Worm (Caenorhabditis elegans) whole organism, midembryonic: Measurements from ENCODE around the gene kbp-1.

Experiments
- T22C8.4 ChIP-seq: fragments of 200-800 bp; sonication (Bioruptor generic); IDR thresholded peaks from 2 replicates; pipeline ENCODE4 v1.3.6; 2022; ENCODE audit warnings: missing genetic modification characterization, missing compliant biosample characterization
- cog-1 ChIP-seq: sonication (generic microtip); optimal IDR thresholded peaks from 2 replicates; lab custom pipeline; 2016; ENCODE audit warnings: missing genetic modification characterization, missing compliant biosample characterization
- flt-1 ChIP-seq: fragments of 200-800 bp; sonication (Bioruptor generic); IDR thresholded peaks from 2 replicates; pipeline ENCODE4 v1.3.6; 2022; ENCODE audit warnings: missing genetic modification characterization, missing compliant biosample characterization
- klf-2 ChIP-seq: fragments of 200-800 bp; sonication (Bioruptor generic); conservative IDR thresholded peaks from 2 replicates; pipeline ENCODE4 v1.3.6; 2022; ENCODE audit warnings: missing genetic modification reagents, missing genetic modification characterization, missing compliant biosample characterization
- med-1 ChIP-seq: sonication (generic microtip); optimal IDR thresholded peaks from 2 replicates; lab custom pipeline; 2017; ENCODE audit warnings: missing genetic modification characterization, mild to moderate bottlenecking, missing compliant biosample characterization, antibody characterized with exemption, missing genetic modification reagents; ENCODE audit not compliant: insufficient read depth
- ref-1 ChIP-seq: fragments of 200-800 bp; sonication (Bioruptor generic); conservative IDR thresholded peaks from 2 replicates; pipeline ENCODE4 v1.3.6; 2022; ENCODE audit warnings: missing genetic modification reagents, missing genetic modification characterization, missing compliant biosample characterization
- tab-1 ChIP-seq: fragments of 200-800 bp; sonication (Bioruptor generic); IDR thresholded peaks from 2 replicates; pipeline ENCODE4 v1.3.6; 2022; ENCODE audit warnings: missing genetic modification characterization, missing compliant biosample characterization
- ztf-23 ChIP-seq: fragments of 200-800 bp; sonication (Bioruptor generic); IDR thresholded peaks from 2 replicates; pipeline ENCODE4 v1.3.6; 2022; ENCODE audit warnings: missing genetic modification reagents, missing genetic modification characterization, missing compliant biosample characterization
- ztf-29 ChIP-seq: fragments of 200-800 bp; sonication (Bioruptor generic); IDR thresholded peaks from 2 replicates; pipeline ENCODE4 v1.3.6; 2022; ENCODE audit warnings: missing genetic modification reagents, missing genetic modification characterization, missing compliant biosample characterization

kbp-1 gene

DNA sequence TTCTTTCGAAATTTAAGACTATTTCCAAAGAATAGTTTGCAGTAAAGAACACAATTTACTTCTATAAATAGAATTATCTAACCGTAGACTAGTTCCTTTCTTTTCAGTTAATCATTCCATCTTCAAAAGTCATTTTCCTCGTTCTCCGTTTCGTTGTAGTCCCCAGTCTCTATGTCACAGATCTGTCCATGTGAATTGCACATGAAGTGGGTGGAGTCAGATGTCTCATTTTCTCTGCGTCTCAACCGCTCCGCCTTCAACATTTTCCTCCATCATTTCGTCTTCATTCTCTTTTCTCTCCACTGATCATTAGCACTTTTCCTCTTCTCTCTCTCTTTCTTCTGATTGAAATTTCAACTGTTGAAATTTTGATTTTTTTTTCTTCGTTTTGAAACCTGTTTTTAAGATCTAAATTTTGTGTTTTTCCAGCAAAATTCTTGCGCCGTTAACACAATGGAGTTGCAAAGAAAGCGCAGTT, 28.2 kb downstream of the kbp-1 start, which contains the start of gene T07E3.4:
Gene T07E3.4, plus strand, starts transcription at position 428 of the 478 bp plus-strand sequence.
- TF ChIP-seq cog-1 (tag; lab: Kevin White, UChicago) (no peak), klf-2 (GFP tag; lab: Robert Waterston, UW) (no peak), ref-1 (GFP tag; lab: Robert Waterston, UW) (no peak), ztf-29 (GFP tag; lab: Robert Waterston, UW) (no peak), ztf-23 (GFP tag; lab: Robert Waterston, UW) (no peak), med-1 (GFP tag; lab: Kevin White, UChicago) (no peak), flt-1 (no peak), tab-1 (no peak), T22C8.4 (GFP tag; lab: Robert Waterston, UW) (no peak)

DNA sequence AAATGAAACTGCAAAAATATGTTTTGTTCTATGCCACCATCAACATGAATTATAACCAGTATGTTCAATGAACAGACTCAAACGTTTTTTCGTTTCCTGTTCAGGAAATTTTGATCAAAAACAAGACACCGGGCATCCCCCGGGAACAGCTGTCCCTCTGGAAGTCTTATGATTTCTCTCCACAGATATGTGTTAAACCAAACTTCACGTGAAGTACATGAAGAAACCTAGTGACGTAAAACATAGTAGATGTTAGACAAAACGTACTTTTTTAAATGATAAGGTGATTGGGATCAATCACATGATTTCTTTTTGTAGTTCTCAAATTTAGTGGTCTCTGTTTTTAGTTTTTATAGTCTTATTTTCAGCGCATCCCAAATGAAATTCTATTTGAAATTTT, 29.1 kb downstream of the kbp-1 start:
- no peak for TF ChIP-seq cog-1 (tag; lab: Kevin White, UChicago)
- no peak for TF ChIP-seq flt-1
- no peak for TF ChIP-seq med-1 (GFP tag; lab: Kevin White, UChicago)
- TF ChIP-seq tab-1 = no peak
- TF ChIP-seq klf-2 (GFP tag; lab: Robert Waterston, UW) = no peak
- TF ChIP-seq T22C8.4 (GFP tag; lab: Robert Waterston, UW) = no peak
- no peak for TF ChIP-seq ref-1 (GFP tag; lab: Robert Waterston, UW)
- TF ChIP-seq ztf-23 (GFP tag; lab: Robert Waterston, UW) = no peak
- TF ChIP-seq ztf-29 (GFP tag; lab: Robert Waterston, UW) = no peak

DNA sequence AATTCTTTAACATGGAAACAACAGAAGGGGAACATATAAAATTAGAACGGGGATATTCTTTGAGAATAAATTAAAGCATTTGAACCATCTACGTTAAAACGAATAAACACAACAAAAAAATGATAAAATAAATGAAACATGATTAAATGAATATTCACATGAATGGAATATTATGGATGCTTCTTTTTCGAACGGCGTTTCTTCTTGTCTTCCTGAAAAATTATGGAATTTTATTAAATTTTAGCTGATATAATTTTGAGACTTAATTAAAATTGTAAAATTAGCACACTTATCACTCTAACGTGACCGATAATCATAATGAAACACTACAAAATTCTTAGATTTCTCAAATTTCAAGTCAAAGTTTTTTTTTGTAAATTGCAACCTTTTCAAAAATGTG, 31.2 kb downstream of the kbp-1 start:
- TF ChIP-seq klf-2 (GFP tag; lab: Robert Waterston, UW) = no peak
- no peak for TF ChIP-seq ztf-23 (GFP tag; lab: Robert Waterston, UW)
- TF ChIP-seq ref-1 (GFP tag; lab: Robert Waterston, UW) = no peak
- TF ChIP-seq cog-1 (tag; lab: Kevin White, UChicago) = no peak
- no peak for TF ChIP-seq T22C8.4 (GFP tag; lab: Robert Waterston, UW)
- TF ChIP-seq flt-1 = no peak
- TF ChIP-seq med-1 (GFP tag; lab: Kevin White, UChicago) = no peak
- no peak for TF ChIP-seq ztf-29 (GFP tag; lab: Robert Waterston, UW)
- no peak for TF ChIP-seq tab-1

DNA sequence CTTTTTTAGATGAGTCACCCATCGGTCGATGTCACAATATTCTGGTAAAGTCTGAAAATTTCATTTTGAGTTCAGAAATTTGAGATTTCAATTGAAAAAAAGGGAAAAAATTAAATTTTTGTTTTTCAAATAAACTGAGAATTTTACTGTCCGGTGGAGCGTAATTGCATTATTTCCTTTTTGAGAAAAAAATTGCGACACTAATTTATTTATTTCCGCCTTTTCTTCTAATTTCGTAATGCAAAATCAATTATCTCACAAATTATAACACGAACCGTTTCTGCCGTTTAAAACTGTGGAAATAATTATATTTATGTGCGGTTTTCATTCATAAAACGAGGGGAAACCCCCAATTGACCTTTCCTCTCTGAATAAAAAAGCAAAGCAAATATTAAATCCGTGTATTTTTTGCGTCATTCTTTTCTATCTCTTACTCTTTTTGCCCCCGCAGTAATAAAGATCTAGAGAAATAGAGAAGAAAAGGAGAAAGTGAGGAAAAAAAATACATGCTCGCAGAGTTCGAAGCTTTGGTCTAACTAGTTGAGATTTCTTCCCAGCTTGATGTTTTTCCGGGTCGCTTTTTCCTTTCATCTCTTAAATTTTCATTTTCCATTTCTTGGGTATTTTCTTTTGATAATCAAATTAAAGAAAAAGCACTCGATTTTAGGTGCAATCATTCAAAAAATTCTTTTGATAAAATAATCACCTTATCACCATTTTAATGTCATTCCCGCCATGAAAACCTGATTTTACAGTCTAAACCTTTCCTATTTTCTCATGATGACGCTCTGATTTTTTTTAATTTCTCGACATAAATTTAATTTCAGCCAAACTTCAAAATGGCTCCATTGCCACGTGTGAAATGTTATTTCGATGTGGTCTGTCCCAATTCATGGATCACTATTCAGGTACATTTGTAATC, 33.9 kb downstream of the kbp-1 start, which contains the start of the genes brc-2 and T07E3.3:
Gene brc-2, minus strand, starts transcription at position 51 of the 922 bp plus-strand sequence.
Gene T07E3.3, plus strand, starts transcription at position 822 of the 922 bp plus-strand sequence.
- no peak for TF ChIP-seq ztf-23 (GFP tag; lab: Robert Waterston, UW)
- no peak for TF ChIP-seq tab-1
- TF ChIP-seq flt-1 = no peak
- no peak for TF ChIP-seq ref-1 (GFP tag; lab: Robert Waterston, UW)
- TF ChIP-seq klf-2 (GFP tag; lab: Robert Waterston, UW) = no peak
- TF ChIP-seq med-1 (GFP tag; lab: Kevin White, UChicago) = no peak
- no peak for TF ChIP-seq ztf-29 (GFP tag; lab: Robert Waterston, UW)
- TF ChIP-seq T22C8.4 (GFP tag; lab: Robert Waterston, UW) = no peak
- no peak for TF ChIP-seq cog-1 (tag; lab: Kevin White, UChicago)

DNA sequence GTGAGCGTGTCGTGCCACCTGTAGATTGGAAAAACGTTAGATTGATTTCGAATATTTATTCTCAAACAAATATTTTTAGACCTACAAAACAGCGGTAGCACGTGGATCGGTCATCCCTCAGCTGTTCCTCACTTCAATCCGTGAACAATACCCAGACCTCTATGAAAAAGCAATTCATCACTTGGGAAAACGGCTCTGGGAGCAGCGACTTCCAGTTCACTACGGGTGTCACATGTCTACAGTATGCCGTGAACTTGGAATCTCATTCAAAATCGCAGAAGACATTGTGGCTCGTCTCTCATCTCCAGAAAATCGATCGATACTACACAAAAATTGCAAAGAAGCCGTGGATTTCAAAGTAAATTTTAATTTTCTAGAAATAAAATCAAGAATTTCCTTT, 35.0 kb downstream of the kbp-1 start:
- TF ChIP-seq ztf-29 (GFP tag; lab: Robert Waterston, UW) = no peak
- no peak for TF ChIP-seq med-1 (GFP tag; lab: Kevin White, UChicago)
- no peak for TF ChIP-seq flt-1
- TF ChIP-seq tab-1 = no peak
- no peak for TF ChIP-seq ref-1 (GFP tag; lab: Robert Waterston, UW)
- no peak for TF ChIP-seq T22C8.4 (GFP tag; lab: Robert Waterston, UW)
- no peak for TF ChIP-seq cog-1 (tag; lab: Kevin White, UChicago)
- TF ChIP-seq ztf-23 (GFP tag; lab: Robert Waterston, UW) = no peak
- no peak for TF ChIP-seq klf-2 (GFP tag; lab: Robert Waterston, UW)

DNA sequence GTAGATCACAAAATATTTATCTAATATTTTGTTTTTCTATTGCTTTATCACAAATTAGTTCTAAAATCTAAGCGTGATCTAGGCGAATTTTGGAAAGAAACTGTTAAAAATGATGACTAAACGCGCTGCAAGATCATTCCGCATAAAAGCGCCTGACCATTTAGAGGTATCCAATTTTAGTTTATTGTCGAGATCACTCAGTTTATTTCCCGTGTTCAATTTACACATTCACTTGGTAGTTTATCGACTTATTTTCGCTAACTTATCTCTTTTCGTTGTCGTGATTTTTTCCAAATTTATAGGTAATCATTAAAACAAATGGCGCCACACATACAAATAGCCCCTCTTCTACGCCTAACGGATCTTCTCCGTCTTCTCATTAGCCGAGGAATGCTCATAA, 37.0 kb downstream of the kbp-1 start, which contains the start of gene T07E3.2:
Gene T07E3.2, plus strand, starts transcription at position 301 of the 400 bp plus-strand sequence.
- TF ChIP-seq ref-1 (GFP tag; lab: Robert Waterston, UW) = no peak
- TF ChIP-seq med-1 (GFP tag; lab: Kevin White, UChicago) = no peak
- TF ChIP-seq ztf-23 (GFP tag; lab: Robert Waterston, UW) = no peak
- TF ChIP-seq tab-1 = no peak
- TF ChIP-seq ztf-29 (GFP tag; lab: Robert Waterston, UW) = no peak
- no peak for TF ChIP-seq T22C8.4 (GFP tag; lab: Robert Waterston, UW)
- TF ChIP-seq flt-1 = no peak
- no peak for TF ChIP-seq cog-1 (tag; lab: Kevin White, UChicago)

DNA sequence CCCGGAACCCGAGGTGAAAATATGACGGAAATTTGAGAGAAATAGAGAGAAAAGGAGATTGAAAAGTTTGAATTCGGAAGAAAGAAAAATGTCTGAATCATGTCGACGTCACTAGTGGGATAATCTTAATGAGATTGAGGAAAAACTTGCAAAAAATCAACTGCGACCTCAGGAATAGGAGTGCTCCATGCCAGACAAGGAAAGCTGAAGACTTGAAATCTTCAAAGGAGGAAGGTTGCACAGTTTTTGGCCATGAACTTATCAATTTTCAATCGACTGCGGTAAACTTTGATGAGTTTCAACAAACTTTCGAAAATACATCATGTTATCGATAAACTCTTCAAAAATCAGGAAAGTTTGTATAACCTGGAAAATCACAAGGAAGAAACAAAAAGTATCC, 42.9 kb downstream of the kbp-1 start, which contains the start of gene pdf-1:
Gene pdf-1, minus strand, starts transcription at position 101 of the 400 bp plus-strand sequence.
- TF ChIP-seq cog-1 (tag; lab: Kevin White, UChicago) = no peak
- no peak for TF ChIP-seq med-1 (GFP tag; lab: Kevin White, UChicago)
- no peak for TF ChIP-seq tab-1
- TF ChIP-seq ref-1 (GFP tag; lab: Robert Waterston, UW) = no peak
- TF ChIP-seq ztf-23 (GFP tag; lab: Robert Waterston, UW) = no peak
- TF ChIP-seq T22C8.4 (GFP tag; lab: Robert Waterston, UW) = no peak
- TF ChIP-seq ztf-29 (GFP tag; lab: Robert Waterston, UW) = no peak
- TF ChIP-seq flt-1 = no peak
- TF ChIP-seq klf-2 (GFP tag; lab: Robert Waterston, UW) = no peak

DNA sequence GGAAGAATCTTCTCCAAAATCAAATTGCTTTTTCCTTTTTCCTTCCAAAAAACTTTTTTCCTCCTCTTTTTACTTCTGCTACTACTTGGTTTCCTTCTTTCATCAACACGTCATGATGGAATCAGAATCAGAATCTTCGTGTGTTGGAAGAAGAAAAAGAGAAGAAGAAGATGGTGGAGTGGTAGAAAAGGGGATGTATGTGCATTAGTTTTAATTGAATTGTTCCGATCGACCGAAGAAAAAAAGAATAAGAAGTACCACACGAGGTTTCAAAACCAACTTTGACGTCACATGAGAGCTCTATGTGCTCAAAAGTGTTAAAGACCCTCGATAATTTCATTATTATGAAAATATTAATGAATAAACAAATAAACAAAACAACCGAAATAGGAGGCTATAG, 45.4 kb downstream of the kbp-1 start:
- TF ChIP-seq ref-1 (GFP tag; lab: Robert Waterston, UW) (no peak), T22C8.4 (GFP tag; lab: Robert Waterston, UW) (no peak), ztf-29 (GFP tag; lab: Robert Waterston, UW) (no peak), klf-2 (GFP tag; lab: Robert Waterston, UW) (no peak), tab-1 (no peak), flt-1 (no peak), cog-1 (tag; lab: Kevin White, UChicago) (no peak)
